Worm (Caenorhabditis elegans) whole organism, L1 larva: ENCODE results near the gene glb-30.

ENCODE experiments used
- C04F5.9 ChIP-seq: sonication (generic microtip); optimal IDR thresholded peaks from 2 replicates; lab custom pipeline; 2016; ENCODE audit warnings: missing genetic modification characterization, missing compliant biosample characterization
- C16A3.4 ChIP-seq: fragments of 150-350 bp; optimal IDR thresholded peaks from 2 replicates; lab custom pipeline; 2014; ENCODE audit warnings: missing biosample characterization, missing genetic modification characterization
- C34B4.2 ChIP-seq: sonication (generic microtip); optimal IDR thresholded peaks from 2 replicates; lab custom pipeline; 2017; ENCODE audit warnings: mild to moderate bottlenecking, missing genetic modification characterization, missing compliant biosample characterization
- aha-1 ChIP-seq: fragments of 150-350 bp; optimal IDR thresholded peaks from 2 replicates; lab custom pipeline; 2014; ENCODE audit warnings: missing biosample characterization, missing genetic modification characterization
- aly-2 ChIP-seq: fragments of 150-350 bp; optimal IDR thresholded peaks from 2 replicates; lab custom pipeline; 2014; ENCODE audit warnings: missing biosample characterization, missing genetic modification characterization
- ceh-82 ChIP-seq, 3 experiments: fragments of 150-350 bp in 1 of 3; sonication (generic microtip) in 2 of 3; optimal IDR thresholded peaks; 2 replicates each; lab custom pipeline; 2014 to 2017; ENCODE audit warnings: missing biosample characterization in 3 of 3, missing genetic modification characterization in 3 of 3
- ceh-88 ChIP-seq: fragments of 200-800 bp; sonication (Bioruptor generic); IDR thresholded peaks from 2 replicates; pipeline ENCODE4 v1.3.6; 2022; ENCODE audit warnings: missing genetic modification characterization, missing compliant biosample characterization
- ces-1 ChIP-seq: fragments of 150-350 bp; optimal IDR thresholded peaks from 2 replicates; lab custom pipeline; 2014; ENCODE audit warnings: missing biosample characterization, missing genetic modification reagents, missing genetic modification characterization
- dsc-1 ChIP-seq: sonication (generic microtip); optimal IDR thresholded peaks from 2 replicates; lab custom pipeline; 2016; ENCODE audit warnings: mild to moderate bottlenecking, missing genetic modification characterization, missing compliant biosample characterization
- egl-27 ChIP-seq, 2 experiments: fragments of 150-350 bp in 1 of 2; sonication (generic microtip); optimal IDR thresholded peaks; 3 replicates each; lab custom pipeline; 2017 to 2018; ENCODE audit warnings: missing biosample characterization in 2 of 2, missing genetic modification characterization in 2 of 2, missing genetic modification reagents in 2 of 2
- elt-3 ChIP-seq, 6 experiments: fragments of 150-350 bp in 1 of 6; sonication (generic microtip); optimal IDR thresholded peaks; 2 replicates each; lab custom pipeline; 2017 to 2018; ENCODE audit warnings: missing biosample characterization in 6 of 6, missing genetic modification characterization in 6 of 6, inconsistent platforms in 1 of 6
- fkh-8 ChIP-seq: sonication (generic microtip); optimal IDR thresholded peaks from 2 replicates; lab custom pipeline; 2016; ENCODE audit warnings: mild to moderate bottlenecking, missing genetic modification characterization, missing compliant biosample characterization
- hlh-17 ChIP-seq: fragments of 200-800 bp; sonication (Bioruptor generic); optimal IDR thresholded peaks from 2 replicates; lab custom pipeline; 2018; ENCODE audit warnings: missing genetic modification characterization, mild to moderate bottlenecking, missing compliant biosample characterization, moderate library complexity, borderline replicate concordance
- irx-1 ChIP-seq: sonication (generic microtip); optimal IDR thresholded peaks from 2 replicates; lab custom pipeline; 2016; ENCODE audit warnings: missing genetic modification characterization, missing compliant biosample characterization
- lin-14 ChIP-seq: fragments of 200-800 bp; sonication (Bioruptor generic); optimal IDR thresholded peaks from 2 replicates; lab custom pipeline; 2018; ENCODE audit warnings: mild to moderate bottlenecking, missing genetic modification characterization, moderate library complexity, missing compliant biosample characterization
- lir-3 ChIP-seq: sonication (generic microtip); optimal IDR thresholded peaks from 2 replicates; lab custom pipeline; 2016; ENCODE audit warnings: mild to moderate bottlenecking, missing genetic modification characterization, moderate library complexity, missing compliant biosample characterization; ENCODE audit not compliant: poor library complexity
- mab-9 ChIP-seq: fragments of 200-800 bp; sonication (Bioruptor generic); IDR thresholded peaks from 2 replicates; pipeline ENCODE4 v1.3.6; 2022; ENCODE audit warnings: missing genetic modification reagents, missing genetic modification characterization, missing compliant biosample characterization
- nhr-11 ChIP-seq: fragments of 150-350 bp; optimal IDR thresholded peaks from 2 replicates; lab custom pipeline; 2014; ENCODE audit warnings: missing biosample characterization, missing genetic modification characterization
- nhr-19 ChIP-seq: fragments of 200-800 bp; sonication (Bioruptor generic); conservative IDR thresholded peaks from 2 replicates; pipeline ENCODE4 v1.3.6; 2022; ENCODE audit warnings: missing genetic modification characterization, missing compliant biosample characterization
- nhr-237 ChIP-seq: fragments of 150-350 bp; optimal IDR thresholded peaks from 2 replicates; lab custom pipeline; 2014; ENCODE audit warnings: missing biosample characterization, missing genetic modification characterization
- nhr-28 ChIP-seq: fragments of 150-350 bp; optimal IDR thresholded peaks from 2 replicates; lab custom pipeline; 2014; ENCODE audit warnings: missing biosample characterization, missing genetic modification characterization
- nhr-47 ChIP-seq: sonication (generic microtip); optimal IDR thresholded peaks from 2 replicates; lab custom pipeline; 2016; ENCODE audit warnings: mild to moderate bottlenecking, missing genetic modification characterization, moderate library complexity, missing compliant biosample characterization
- nhr-71 ChIP-seq: sonication (generic microtip); optimal IDR thresholded peaks from 2 replicates; lab custom pipeline; 2016; ENCODE audit warnings: mild to moderate bottlenecking, missing genetic modification characterization, moderate library complexity, missing compliant biosample characterization
- nhr-76 ChIP-seq: sonication (generic microtip); optimal IDR thresholded peaks from 2 replicates; lab custom pipeline; 2017; ENCODE audit warnings: missing biosample characterization, missing genetic modification characterization
- pag-3 ChIP-seq: sonication (generic microtip); optimal IDR thresholded peaks from 2 replicates; lab custom pipeline; 2017; ENCODE audit warnings: missing genetic modification characterization, mild to moderate bottlenecking, missing compliant biosample characterization, antibody characterized with exemption, borderline replicate concordance; ENCODE audit not compliant: insufficient read depth
- pax-3 ChIP-seq: fragments of 200-800 bp; sonication (Bioruptor generic); optimal IDR thresholded peaks from 2 replicates; lab custom pipeline; 2018; ENCODE audit warnings: mild to moderate bottlenecking, missing genetic modification characterization, moderate library complexity, missing compliant biosample characterization
- pqm-1 ChIP-seq: sonication (generic microtip); optimal IDR thresholded peaks from 3 replicates; lab custom pipeline; 2017; ENCODE audit warnings: missing biosample characterization, missing genetic modification characterization
- skn-1 ChIP-seq: fragments of 150-350 bp; optimal IDR thresholded peaks from 2 replicates; lab custom pipeline; 2014; ENCODE audit warnings: missing biosample characterization, missing genetic modification characterization
- sptf-1 ChIP-seq: fragments of 150-350 bp; optimal IDR thresholded peaks from 2 replicates; lab custom pipeline; 2014; ENCODE audit warnings: missing biosample characterization, missing genetic modification characterization
- unc-130 ChIP-seq: fragments of 150-350 bp; optimal IDR thresholded peaks from 2 replicates; lab custom pipeline; 2017; ENCODE audit warnings: missing biosample characterization, missing genetic modification characterization, inconsistent platforms
- unc-86 ChIP-seq: sonication (generic microtip); optimal IDR thresholded peaks from 2 replicates; lab custom pipeline; 2016; ENCODE audit warnings: missing genetic modification characterization, missing compliant biosample characterization
- unc-98 ChIP-seq: fragments of 200-800 bp; sonication (Bioruptor generic); IDR thresholded peaks from 2 replicates; pipeline ENCODE4 v1.3.6; 2022; ENCODE audit warnings: missing genetic modification characterization, missing compliant biosample characterization
- vab-15 ChIP-seq: sonication (generic microtip); optimal IDR thresholded peaks from 2 replicates; lab custom pipeline; 2017; ENCODE audit warnings: missing genotype, mild to moderate bottlenecking, missing genetic modification characterization, missing compliant biosample characterization
- zag-1 ChIP-seq: fragments of 150-350 bp; optimal IDR thresholded peaks from 2 replicates; lab custom pipeline; 2014; ENCODE audit warnings: missing biosample characterization, missing genetic modification characterization
- zip-4 ChIP-seq: fragments of 200-800 bp; sonication (Bioruptor generic); optimal IDR thresholded peaks from 2 replicates; lab custom pipeline; 2018; ENCODE audit warnings: mild to moderate bottlenecking, missing genetic modification characterization, moderate library complexity, missing compliant biosample characterization
- ztf-11 ChIP-seq, 2 experiments: sonication (generic microtip); optimal IDR thresholded peaks; 2 replicates each; lab custom pipeline; 2016 to 2017; ENCODE audit warnings: missing genetic modification characterization in 2 of 2, missing biosample characterization in 1 of 2, missing compliant biosample characterization in 1 of 2
- ztf-4 ChIP-seq: fragments of 150-350 bp; optimal IDR thresholded peaks from 2 replicates; lab custom pipeline; 2014; ENCODE audit warnings: missing biosample characterization, missing genetic modification characterization

glb-30 gene

ce11 chrIII:1668519-1668918 is at the start of gene glb-30:
TSS of gene glb-30 (minus strand) at chrIII:1668619.
- no peak for TF ChIP-seq nhr-28 (tag; lab: Kevin White, UChicago)
- no peak for TF ChIP-seq ztf-11 (tag; optimal IDR thresholded peaks at IDR 0.05; lab: Kevin White, UChicago)
- no peak for TF ChIP-seq mab-9

ce11 chrIII:1717772-1718171 is 49.4 kb upstream of the glb-30 start:
- TF ChIP-seq unc-86 (tag; lab: Kevin White, UChicago), result no peak
- no peak for TF ChIP-seq nhr-19 (GFP tag; lab: Robert Waterston, UW)
- TF ChIP-seq pqm-1, result no peak
- no peak for TF ChIP-seq vab-15 (tag; lab: Kevin White, UChicago)
- no peak for TF ChIP-seq sptf-1 (tag; lab: Kevin White, UChicago)
- no peak for TF ChIP-seq fkh-8 (tag; lab: Kevin White, UChicago)
- no peak for TF ChIP-seq ceh-88 (GFP tag; lab: Robert Waterston, UW)
- no peak for TF ChIP-seq pag-3
- TF ChIP-seq C16A3.4 (tag; lab: Kevin White, UChicago), result no peak

- TF ChIP-seq unc-130 (tag; lab: Kevin White, UChicago), result no peak
- TF ChIP-seq C34B4.2 (tag; lab: Kevin White, UChicago), result no peak
- TF ChIP-seq pqm-1, result no peak
- TF ChIP-seq zip-4 (GFP tag; lab: Kevin White, UChicago), result no peak
- TF ChIP-seq nhr-28 (tag; lab: Kevin White, UChicago), result no peak
- TF ChIP-seq nhr-71 (tag; lab: Kevin White, UChicago), result no peak
- TF ChIP-seq egl-27 (tag; optimal IDR thresholded peaks at IDR 0.05; lab: Kevin White, UChicago), result no peak
- TF ChIP-seq dsc-1 (tag; lab: Kevin White, UChicago), result no peak
- no peak for TF ChIP-seq lir-3 (tag; lab: Kevin White, UChicago)
- TF ChIP-seq elt-3 (tag; optimal IDR thresholded peaks at IDR 0.05; lab: Kevin White, UChicago), result no peak
- TF ChIP-seq ceh-82 (tag; optimal IDR thresholded peaks at IDR 0.05; lab: Kevin White, UChicago), result no peak
- no peak for TF ChIP-seq lin-14 (GFP tag; lab: Kevin White, UChicago)
- TF ChIP-seq nhr-76 (tag; lab: Kevin White, UChicago), result no peak
- no peak for TF ChIP-seq nhr-47 (tag; lab: Kevin White, UChicago)
- TF ChIP-seq skn-1 (tag; lab: Kevin White, UChicago), result no peak
- no peak for TF ChIP-seq irx-1 (tag; lab: Kevin White, UChicago)
- no peak for TF ChIP-seq nhr-11
- TF ChIP-seq pax-3, result no peak
- no peak for TF ChIP-seq C04F5.9
Measured at ce11 chrIII:1713991-1714611, 45.7 kb upstream of the glb-30 start.

- TF ChIP-seq aha-1, result no peak
- TF ChIP-seq mab-9, result no peak
- no peak for TF ChIP-seq aly-2 (tag; lab: Kevin White, UChicago)
- TF ChIP-seq nhr-47 (tag; lab: Kevin White, UChicago), result no peak
- no peak for TF ChIP-seq skn-1 (tag; lab: Kevin White, UChicago)
- TF ChIP-seq irx-1 (tag; lab: Kevin White, UChicago), result no peak
- TF ChIP-seq unc-98, result no peak
- TF ChIP-seq ceh-82 (tag; optimal IDR thresholded peaks at IDR 0.05; lab: Kevin White, UChicago), result no peak
- TF ChIP-seq nhr-28 (tag; lab: Kevin White, UChicago), result no peak
- TF ChIP-seq zag-1, result no peak
- no peak for TF ChIP-seq ces-1 (GFP tag; lab: Kevin White, UChicago)
- no peak for TF ChIP-seq nhr-237 (tag; lab: Kevin White, UChicago)
- TF ChIP-seq ztf-4, result no peak
- no peak for TF ChIP-seq hlh-17 (GFP tag; lab: Kevin White, UChicago)
- TF ChIP-seq, all 84 proteins: peak for 0
Measured at ce11 chrIII:1705799-1706198, 37.4 kb upstream of the glb-30 start, which contains the start of the genes fbxa-13 and Y22D7AR.2. TSS of gene fbxa-13 (minus strand) at chrIII:1705899. TSS of gene Y22D7AR.2 (plus strand) at chrIII:1705946.
